Worm (Caenorhabditis elegans) whole organism, L3 larva: Measurements from ENCODE around the gene Y54E2A.5.

Source experiments
- R02D3.7 ChIP-seq: fragments of 150-350 bp; optimal IDR thresholded peaks from 2 replicates; lab custom pipeline; 2014; ENCODE audit warnings: missing biosample characterization, missing genetic modification characterization
- aly-2 ChIP-seq: fragments of 150-350 bp; optimal IDR thresholded peaks from 2 replicates; lab custom pipeline; 2014; ENCODE audit warnings: missing biosample characterization, missing genetic modification characterization
- ceh-16 ChIP-seq: sonication (generic microtip); optimal IDR thresholded peaks from 2 replicates; lab custom pipeline; 2017; ENCODE audit warnings: missing biosample characterization, missing genetic modification characterization
- ceh-28 ChIP-seq: fragments of 150-350 bp; optimal IDR thresholded peaks from 2 replicates; lab custom pipeline; 2014; ENCODE audit warnings: missing biosample characterization, missing genetic modification reagents, missing genetic modification characterization
- ceh-82 ChIP-seq: fragments of 150-350 bp; optimal IDR thresholded peaks from 2 replicates; lab custom pipeline; 2014; ENCODE audit warnings: missing biosample characterization, missing genetic modification characterization
- ceh-9 ChIP-seq: sonication (generic microtip); optimal IDR thresholded peaks from 2 replicates; lab custom pipeline; 2018; ENCODE audit warnings: missing biosample characterization, missing genetic modification characterization
- egl-5 ChIP-seq: fragments of 150-350 bp; optimal IDR thresholded peaks from 2 replicates; lab custom pipeline; 2017; ENCODE audit warnings: missing biosample characterization, missing genetic modification reagents, missing genetic modification characterization, inconsistent platforms
- elt-1 ChIP-seq: fragments of 150-350 bp; optimal IDR thresholded peaks from 2 replicates; lab custom pipeline; 2014; ENCODE audit warnings: missing biosample characterization, missing genetic modification characterization
- elt-2 ChIP-seq: sonication (generic microtip); optimal IDR thresholded peaks from 2 replicates; lab custom pipeline; 2016; ENCODE audit warnings: missing genetic modification reagents, mild to moderate bottlenecking, missing genetic modification characterization, missing compliant biosample characterization
- elt-3 ChIP-seq, 3 experiments: fragments of 150-350 bp in 1 of 3; sonication (generic microtip) in 2 of 3; optimal IDR thresholded peaks; 2 replicates in 2 of 3; 4 replicates in 1 of 3; lab custom pipeline; 2014 to 2017; ENCODE audit warnings: missing biosample characterization in 3 of 3, missing genetic modification characterization in 3 of 3
- eor-1 ChIP-seq, 2 experiments: fragments of 150-350 bp; optimal IDR thresholded peaks; 2 replicates each; lab custom pipeline; 2014 to 2018; ENCODE audit warnings: missing biosample characterization in 2 of 2, missing genetic modification characterization in 2 of 2
- fkh-2 ChIP-seq: fragments of 150-350 bp; optimal IDR thresholded peaks from 2 replicates; lab custom pipeline; 2014; ENCODE audit warnings: missing biosample characterization, missing genetic modification reagents, missing genetic modification characterization
- fos-1 ChIP-seq: fragments of 150-350 bp; optimal IDR thresholded peaks from 2 replicates; lab custom pipeline; 2014; ENCODE audit warnings: missing biosample characterization, missing genetic modification characterization
- jun-1 ChIP-seq: fragments of 150-350 bp; optimal IDR thresholded peaks from 2 replicates; lab custom pipeline; 2014; ENCODE audit warnings: missing biosample characterization, missing genetic modification reagents, missing genetic modification characterization
- lin-15B ChIP-seq: fragments of 150-350 bp; optimal IDR thresholded peaks from 2 replicates; lab custom pipeline; 2014; ENCODE audit warnings: missing biosample characterization, missing genetic modification characterization
- lin-39 ChIP-seq: fragments of 150-350 bp; optimal IDR thresholded peaks from 2 replicates; lab custom pipeline; 2018; ENCODE audit warnings: missing biosample characterization, missing genetic modification reagents, missing genetic modification characterization
- lsy-12 ChIP-seq: sonication (generic microtip); optimal IDR thresholded peaks from 2 replicates; lab custom pipeline; 2016; ENCODE audit warnings: mild to moderate bottlenecking, missing genetic modification characterization, missing compliant biosample characterization
- mdl-1 ChIP-seq: fragments of 150-350 bp; optimal IDR thresholded peaks from 2 replicates; lab custom pipeline; 2014; ENCODE audit warnings: missing biosample characterization, missing genetic modification characterization
- mml-1 ChIP-seq: fragments of 150-350 bp; sonication (generic microtip); optimal IDR thresholded peaks from 3 replicates; lab custom pipeline; 2014; ENCODE audit warnings: missing biosample characterization, missing genetic modification characterization
- nfya-1 ChIP-seq: sonication (generic microtip); optimal IDR thresholded peaks from 2 replicates; lab custom pipeline; 2017; ENCODE audit warnings: missing genetic modification characterization, mild to moderate bottlenecking, missing compliant biosample characterization, antibody characterized with exemption, moderate library complexity; ENCODE audit not compliant: insufficient read depth
- nhr-11 ChIP-seq: fragments of 150-350 bp; optimal IDR thresholded peaks from 2 replicates; lab custom pipeline; 2014; ENCODE audit warnings: missing biosample characterization, missing genetic modification characterization
- nhr-23 ChIP-seq: fragments of 150-350 bp; optimal IDR thresholded peaks from 2 replicates; lab custom pipeline; 2014; ENCODE audit warnings: missing biosample characterization, missing genetic modification reagents, missing genetic modification characterization
- nhr-237 ChIP-seq: fragments of 150-350 bp; optimal IDR thresholded peaks from 2 replicates; lab custom pipeline; 2014; ENCODE audit warnings: missing biosample characterization, missing genetic modification characterization
- nhr-25 ChIP-seq: sonication (generic microtip); optimal IDR thresholded peaks from 2 replicates; lab custom pipeline; 2017; ENCODE audit warnings: missing biosample characterization, missing genetic modification characterization
- nhr-28 ChIP-seq: fragments of 150-350 bp; optimal IDR thresholded peaks from 2 replicates; lab custom pipeline; 2014; ENCODE audit warnings: missing biosample characterization, missing genetic modification characterization
- nhr-67 ChIP-seq: fragments of 150-350 bp; optimal IDR thresholded peaks from 2 replicates; lab custom pipeline; 2014; ENCODE audit warnings: missing biosample characterization, missing genetic modification characterization
- nhr-76 ChIP-seq: fragments of 150-350 bp; sonication (generic microtip); optimal IDR thresholded peaks from 5 replicates; lab custom pipeline; 2014; ENCODE audit warnings: missing biosample characterization, missing genetic modification characterization
- nhr-77 ChIP-seq: fragments of 150-350 bp; optimal IDR thresholded peaks from 2 replicates; lab custom pipeline; 2014; ENCODE audit warnings: missing biosample characterization, missing genetic modification characterization
- pha-4 ChIP-seq: fragments of 150-350 bp; optimal IDR thresholded peaks from 2 replicates; lab custom pipeline; 2014; ENCODE audit warnings: missing biosample characterization, missing genetic modification reagents, missing genetic modification characterization
- sea-2 ChIP-seq: fragments of 150-350 bp; sonication (generic microtip); optimal IDR thresholded peaks from 4 replicates; lab custom pipeline; 2014; ENCODE audit warnings: missing biosample characterization, missing genetic modification reagents, missing genetic modification characterization
- skn-1 ChIP-seq: fragments of 150-350 bp; optimal IDR thresholded peaks from 2 replicates; lab custom pipeline; 2014; ENCODE audit warnings: missing biosample characterization, missing genetic modification characterization
- snpc-4 ChIP-seq: fragments of 150-350 bp; optimal IDR thresholded peaks from 2 replicates; lab custom pipeline; 2014; ENCODE audit warnings: missing biosample characterization, missing genetic modification characterization
- tbx-2 ChIP-seq: sonication (generic microtip); optimal IDR thresholded peaks from 2 replicates; lab custom pipeline; 2016; ENCODE audit warnings: mild to moderate bottlenecking, missing genetic modification characterization, missing compliant biosample characterization
- unc-39 ChIP-seq: sonication (generic microtip); optimal IDR thresholded peaks from 4 replicates; lab custom pipeline; 2017; ENCODE audit warnings: missing biosample characterization, missing genetic modification characterization
- unc-62 ChIP-seq: fragments of 150-350 bp; sonication (generic microtip); optimal IDR thresholded peaks from 4 replicates; lab custom pipeline; 2014; ENCODE audit warnings: missing biosample characterization, missing genetic modification reagents, missing genetic modification characterization
- zag-1 ChIP-seq: fragments of 150-350 bp; optimal IDR thresholded peaks from 2 replicates; lab custom pipeline; 2014; ENCODE audit warnings: missing biosample characterization, missing genetic modification characterization
- ztf-11 ChIP-seq: fragments of 150-350 bp; optimal IDR thresholded peaks from 2 replicates; lab custom pipeline; 2014; ENCODE audit warnings: missing biosample characterization, missing genetic modification characterization
- ztf-4 ChIP-seq: fragments of 150-350 bp; optimal IDR thresholded peaks from 2 replicates; lab custom pipeline; 2014; ENCODE audit warnings: missing biosample characterization, missing genetic modification characterization

The Y54E2A.5 gene

ce11 chrII:14792470-14792869 is 34.9 kb upstream of the Y54E2A.5 start:
- TF ChIP-seq nhr-23 (tag; lab: Kevin White, UChicago) = no peak
- no peak for TF ChIP-seq unc-62
- TF ChIP-seq sea-2 (GFP tag; lab: Kevin White, UChicago) = no peak
- no peak for TF ChIP-seq nhr-25 (tag; lab: Kevin White, UChicago)
- TF ChIP-seq tbx-2 (tag; lab: Kevin White, UChicago) = no peak
- TF ChIP-seq jun-1 (tag; lab: Kevin White, UChicago) = no peak
- no peak for TF ChIP-seq nhr-67
- TF ChIP-seq elt-2 (tag; lab: Kevin White, UChicago) = no peak
- no peak for TF ChIP-seq elt-1 (tag; lab: Kevin White, UChicago)
- no peak for TF ChIP-seq lin-15B (tag; lab: Kevin White, UChicago)
- TF ChIP-seq eor-1 (tag; optimal IDR thresholded peaks at IDR 0.05; lab: Kevin White, UChicago) = no peak
- TF ChIP-seq nhr-11 = no peak
- TF ChIP-seq R02D3.7 (tag; lab: Kevin White, UChicago) = no peak
- no peak for TF ChIP-seq nfya-1 (tag; lab: Kevin White, UChicago)
- no peak for TF ChIP-seq skn-1 (tag; lab: Kevin White, UChicago)
- TF ChIP-seq ceh-82 (tag; lab: Kevin White, UChicago) = no peak

ce11 chrII:14790751-14791150 is 33.1 kb upstream of the Y54E2A.5 start, which contains the start of gene Y54E2A.10:
Gene Y54E2A.10, plus strand, starts transcription at chrII:14791051.
- no peak for TF ChIP-seq elt-3 (tag; optimal IDR thresholded peaks at IDR 0.05; lab: Kevin White, UChicago)
- no peak for TF ChIP-seq ceh-9 (tag; lab: Kevin White, UChicago)
- TF ChIP-seq sea-2 (GFP tag; lab: Kevin White, UChicago) = no peak
- TF ChIP-seq snpc-4 = no peak
- TF ChIP-seq lin-39 (tag; lab: Kevin White, UChicago) = no peak
- TF ChIP-seq nhr-237 (tag; lab: Kevin White, UChicago) = no peak
- no peak for TF ChIP-seq nhr-28 (tag; lab: Kevin White, UChicago)
- no peak for TF ChIP-seq zag-1 (tag; lab: Kevin White, UChicago)
- no peak for TF ChIP-seq ceh-16 (tag; lab: Kevin White, UChicago)

ce11 chrII:14785906-14786305 is 28.3 kb upstream of the Y54E2A.5 start, which contains the start of gene Y54E2A.9:
Gene Y54E2A.9, minus strand, starts transcription at chrII:14786006.
- no peak for TF ChIP-seq nhr-11
- no peak for TF ChIP-seq lin-39 (tag; lab: Kevin White, UChicago)
- no peak for TF ChIP-seq nfya-1 (tag; lab: Kevin White, UChicago)
- no peak for TF ChIP-seq unc-39
- TF ChIP-seq zag-1 (tag; lab: Kevin White, UChicago) = no peak
- no peak for TF ChIP-seq nhr-23 (tag; lab: Kevin White, UChicago)
- no peak for TF ChIP-seq skn-1 (tag; lab: Kevin White, UChicago)

ce11 chrII:14779851-14780250 is 22.2 kb upstream of the Y54E2A.5 start:
- no peak for TF ChIP-seq pha-4
- TF ChIP-seq, all 47 proteins: peak for 0

ce11 chrII:14778092-14778491 is 20.5 kb upstream of the Y54E2A.5 start, which contains the start of gene Y54E2A.8:
Gene Y54E2A.8, plus strand, starts transcription at chrII:14778345.
- no peak for TF ChIP-seq nhr-11

- no peak for TF ChIP-seq fos-1 (tag; lab: Kevin White, UChicago)
- no peak for TF ChIP-seq fkh-2 (tag; lab: Kevin White, UChicago)
- TF ChIP-seq eor-1 (tag; optimal IDR thresholded peaks at IDR 0.05; lab: Kevin White, UChicago) = no peak
- TF ChIP-seq, all 47 proteins: peak for 0
Measured at ce11 chrII:14772956-14773788, 15.6 kb upstream of the Y54E2A.5 start, which contains the start of gene Y54E2A.7. Gene Y54E2A.7, minus strand, starts transcription at chrII:14773006.

- TF ChIP-seq mml-1 (tag; lab: Kevin White, UChicago) (no peak), egl-5 (tag; lab: Kevin White, UChicago) (no peak), elt-3 (tag; optimal IDR thresholded peaks at IDR 0.05; lab: Kevin White, UChicago) (no peak), ceh-28 (tag; lab: Kevin White, UChicago) (no peak), elt-1 (tag; lab: Kevin White, UChicago) (no peak), ztf-11 (tag; lab: Kevin White, UChicago) (no peak), sea-2 (GFP tag; lab: Kevin White, UChicago) (no peak), ztf-4 (tag; lab: Kevin White, UChicago) (no peak), unc-39 (no peak), elt-2 (tag; lab: Kevin White, UChicago) (no peak), lsy-12 (tag; lab: Kevin White, UChicago) (no peak), aly-2 (tag; lab: Kevin White, UChicago) (no peak), eor-1 (tag; optimal IDR thresholded peaks at IDR 0.05; lab: Kevin White, UChicago) (no peak), unc-62 (no peak), ceh-16 (tag; lab: Kevin White, UChicago) (no peak), nhr-77 (tag; lab: Kevin White, UChicago) (no peak), mdl-1 (tag; lab: Kevin White, UChicago) (no peak), nhr-76 (no peak)
Measured at ce11 chrII:14772113-14772512, 14.5 kb upstream of the Y54E2A.5 start.
